Worm (Caenorhabditis elegans): ENCODE measurements around the gene F28G4.4.

Gene F28G4.4

ce11 chrV:16237223-16237622 lies 48.5 kb downstream of the F28G4.4 start, which contains the start of gene F21H7.5:
F21H7.5 (plus strand) TSS chrV:16237523.
- TF ChIP-seq daf-12 (tag; optimal IDR thresholded peaks at IDR 0.05) = no peak
- TF ChIP-seq ztf-11 (tag; optimal IDR thresholded peaks at IDR 0.05) = no peak
- no peak for TF ChIP-seq egl-27 (tag; optimal IDR thresholded peaks at IDR 0.05)
- TF ChIP-seq skn-1 (tag; optimal IDR thresholded peaks at IDR 0.05) = no peak
- TF ChIP-seq nhr-11 (tag; optimal IDR thresholded peaks at IDR 0.05) = no peak
- TF ChIP-seq aly-2 (tag; optimal IDR thresholded peaks at IDR 0.05) = no peak
- no peak for TF ChIP-seq ceh-16 (tag; optimal IDR thresholded peaks at IDR 0.05)
- TF ChIP-seq lin-39 (tag; optimal IDR thresholded peaks at IDR 0.05) = no peak
- no peak for TF ChIP-seq pqm-1 (tag; optimal IDR thresholded peaks at IDR 0.05)
- TF ChIP-seq snpc-4 (tag; optimal IDR thresholded peaks at IDR 0.05) = no peak
- TF ChIP-seq nhr-28 (tag; optimal IDR thresholded peaks at IDR 0.05) = no peak
- no peak for TF ChIP-seq ceh-9 (tag; optimal IDR thresholded peaks at IDR 0.05)
- TF ChIP-seq ztf-4 (tag; optimal IDR thresholded peaks at IDR 0.05) = no peak
- TF ChIP-seq sea-2 (GFP tag; optimal IDR thresholded peaks at IDR 0.05) = no peak
- no peak for TF ChIP-seq nhr-237 (tag; optimal IDR thresholded peaks at IDR 0.05)
- no peak for TF ChIP-seq R02D3.7 (tag; optimal IDR thresholded peaks at IDR 0.05)
- no peak for TF ChIP-seq pha-4 (tag; optimal IDR thresholded peaks at IDR 0.05)
- no peak for TF ChIP-seq elt-3 (tag; optimal IDR thresholded peaks at IDR 0.05)
- TF ChIP-seq lsy-12 (tag; optimal IDR thresholded peaks at IDR 0.05) = no peak

DNA sequence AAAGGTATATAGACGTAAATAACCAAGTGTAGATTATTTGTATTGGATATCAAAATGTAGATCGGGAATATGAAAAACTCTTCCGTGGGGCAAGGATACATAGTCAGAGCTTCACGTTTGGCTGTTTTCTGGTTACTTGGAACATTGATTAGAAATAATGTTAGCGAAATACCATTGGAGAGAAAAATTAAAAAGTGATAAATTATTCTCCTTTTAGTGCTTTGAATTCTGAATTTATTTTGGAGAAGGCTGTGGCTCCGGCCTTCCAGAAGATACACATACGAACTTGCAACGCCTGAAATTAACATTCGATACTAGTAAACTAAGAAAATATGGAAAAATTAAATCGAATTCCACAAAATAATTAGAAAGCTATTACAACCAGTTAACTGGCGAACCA lies 50.0 kb downstream of the F28G4.4 start, which contains the start of gene srh-98:
Gene srh-98 (minus strand): TSS at position 101 of the 400 bp plus-strand sequence.
- no peak for TF ChIP-seq ztf-4 (tag; optimal IDR thresholded peaks at IDR 0.05)
- TF ChIP-seq tbx-2 (tag; optimal IDR thresholded peaks at IDR 0.05) = no peak
- no peak for TF ChIP-seq egl-5 (tag; optimal IDR thresholded peaks at IDR 0.05)
- no peak for TF ChIP-seq snpc-4 (tag; optimal IDR thresholded peaks at IDR 0.05)
- no peak for TF ChIP-seq eor-1 (tag; optimal IDR thresholded peaks at IDR 0.05)
- TF ChIP-seq mdl-1 (tag; optimal IDR thresholded peaks at IDR 0.05) = no peak
- TF ChIP-seq elt-1 (tag; optimal IDR thresholded peaks at IDR 0.05) = no peak
- TF ChIP-seq nhr-77 (tag; optimal IDR thresholded peaks at IDR 0.05) = no peak
- TF ChIP-seq nhr-67 (tag; optimal IDR thresholded peaks at IDR 0.05) = no peak
- TF ChIP-seq pqm-1 (tag; optimal IDR thresholded peaks at IDR 0.05) = no peak
- TF ChIP-seq nhr-25 (tag; optimal IDR thresholded peaks at IDR 0.05) = no peak
- TF ChIP-seq ama-1 (optimal IDR thresholded peaks at IDR 0.05) = no peak
- TF ChIP-seq daf-12 (tag; optimal IDR thresholded peaks at IDR 0.05) = no peak
- TF ChIP-seq skn-1 (tag; optimal IDR thresholded peaks at IDR 0.05) = no peak

ce11 chrV:16235135-16235534 lies 50.6 kb downstream of the F28G4.4 start, which contains the start of gene F21H7.3:
F21H7.3 (minus strand) TSS chrV:16235235.
- TF ChIP-seq lsy-12 (tag; optimal IDR thresholded peaks at IDR 0.05) = no peak
- no peak for TF ChIP-seq nhr-25 (tag; optimal IDR thresholded peaks at IDR 0.05)
- TF ChIP-seq aly-2 (tag; optimal IDR thresholded peaks at IDR 0.05) = no peak
- TF ChIP-seq lin-15B (tag; optimal IDR thresholded peaks at IDR 0.05) = no peak
- TF ChIP-seq egl-27 (tag; optimal IDR thresholded peaks at IDR 0.05) = no peak
- TF ChIP-seq ZK546.5 (tag; optimal IDR thresholded peaks at IDR 0.05) = no peak
- no peak for TF ChIP-seq nhr-43 (tag; optimal IDR thresholded peaks at IDR 0.05; ENCODE audit: poor library complexity, severe bottlenecking)

ce11 chrV:16233624-16234023 lies 52.1 kb downstream of the F28G4.4 start, which contains the start of gene clec-233:
clec-233 (plus strand) TSS chrV:16233924.
- TF ChIP-seq snpc-4 (tag; optimal IDR thresholded peaks at IDR 0.05) (no peak), eor-1 (tag; optimal IDR thresholded peaks at IDR 0.05) (no peak), nhr-76 (tag; optimal IDR thresholded peaks at IDR 0.05) (no peak), mml-1 (tag; optimal IDR thresholded peaks at IDR 0.05) (no peak), mdl-1 (tag; optimal IDR thresholded peaks at IDR 0.05) (no peak), ztf-11 (tag; optimal IDR thresholded peaks at IDR 0.05) (no peak), daf-12 (tag; optimal IDR thresholded peaks at IDR 0.05) (no peak), nhr-12 (tag; optimal IDR thresholded peaks at IDR 0.05) (no peak), pha-4 (tag; optimal IDR thresholded peaks at IDR 0.05) (no peak), ceh-82 (tag; optimal IDR thresholded peaks at IDR 0.05) (no peak), unc-39 (tag; optimal IDR thresholded peaks at IDR 0.05) (no peak), nhr-23 (tag; optimal IDR thresholded peaks at IDR 0.05) (no peak), unc-62 (GFP tag; optimal IDR thresholded peaks at IDR 0.05) (no peak), nhr-25 (tag; optimal IDR thresholded peaks at IDR 0.05) (no peak), hmg-11 (tag; optimal IDR thresholded peaks at IDR 0.05) (no peak)
